Fruit fly (Drosophila melanogaster) whole organism, wandering third instar larva: ENCODE measurements around the gene CG12084.

ENCODE experiments used
- CG9705 ChIP-seq: fragments of 200-800 bp; sonication (Bioruptor generic); optimal IDR thresholded peaks from 2 replicates; lab custom pipeline; 2018; ENCODE audit warnings: missing biosample characterization, mild to moderate bottlenecking, missing genetic modification characterization
- Myc ChIP-seq: fragments of >200 bp; optimal IDR thresholded peaks from 2 replicates; lab custom pipeline; 2017
- pan ChIP-seq: fragments of >200 bp; optimal IDR thresholded peaks from 2 replicates; lab custom pipeline; 2017

dm6 chr3L:1502086-1502893 is 5.8 kb upstream of the CG12084 start, which contains the start of the genes hfp and Psa:
- TF ChIP-seq Myc, result no peak
- TF ChIP-seq CG9705 (GFP tag; lab: Kevin White, UChicago), result no peak
- no peak for TF ChIP-seq pan (lab: Kevin White, UChicago)
